Worm (Caenorhabditis elegans) whole organism, late embryonic: ENCODE results near the gene snt-5.

Experiments
- T23F11.4 ChIP-seq: fragments of 200-800 bp; sonication (Bioruptor generic); optimal IDR thresholded peaks from 2 replicates; lab custom pipeline; 2018; ENCODE audit warnings: mild to moderate bottlenecking, missing genetic modification characterization, missing compliant biosample characterization
- Y22D7AL.16 ChIP-seq: sonication (generic microtip); optimal IDR thresholded peaks from 2 replicates; lab custom pipeline; 2016; ENCODE audit warnings: missing genetic modification characterization, missing compliant biosample characterization
- ceh-14 ChIP-seq: sonication (generic microtip); optimal IDR thresholded peaks from 2 replicates; lab custom pipeline; 2016; ENCODE audit warnings: missing genotype, missing genetic modification characterization, missing compliant biosample characterization
- ceh-18 ChIP-seq: sonication (generic microtip); optimal IDR thresholded peaks from 2 replicates; lab custom pipeline; 2016; ENCODE audit warnings: missing genetic modification characterization, missing compliant biosample characterization
- ceh-24 ChIP-seq: sonication (generic microtip); optimal IDR thresholded peaks from 2 replicates; lab custom pipeline; 2016; ENCODE audit warnings: mild to moderate bottlenecking, missing genetic modification characterization, missing compliant biosample characterization
- ceh-31 ChIP-seq: sonication (generic microtip); optimal IDR thresholded peaks from 2 replicates; lab custom pipeline; 2016; ENCODE audit warnings: missing genetic modification characterization, missing compliant biosample characterization
- ceh-34 ChIP-seq: sonication (generic microtip); optimal IDR thresholded peaks from 2 replicates; lab custom pipeline; 2016; ENCODE audit warnings: mild to moderate bottlenecking, missing genetic modification characterization, missing compliant biosample characterization
- ceh-48 ChIP-seq: sonication (generic microtip); optimal IDR thresholded peaks from 2 replicates; lab custom pipeline; 2016; ENCODE audit warnings: missing genetic modification characterization, inconsistent platforms, missing compliant biosample characterization
- dmd-4 ChIP-seq: sonication (generic microtip); optimal IDR thresholded peaks from 2 replicates; lab custom pipeline; 2016; ENCODE audit warnings: borderline replicate concordance, missing genetic modification characterization, missing compliant biosample characterization
- dve-1 ChIP-seq: sonication (generic microtip); optimal IDR thresholded peaks from 2 replicates; lab custom pipeline; 2017; ENCODE audit warnings: antibody characterized with exemption, mild to moderate bottlenecking, missing genetic modification characterization, missing compliant biosample characterization
- eyg-1 ChIP-seq: sonication (generic microtip); optimal IDR thresholded peaks from 2 replicates; lab custom pipeline; 2016; ENCODE audit warnings: missing genotype, missing genetic modification characterization, missing compliant biosample characterization
- fax-1 ChIP-seq: sonication (generic microtip); optimal IDR thresholded peaks from 2 replicates; lab custom pipeline; 2016; ENCODE audit warnings: missing genotype, missing genetic modification characterization, missing compliant biosample characterization
- fkh-10 ChIP-seq: fragments of 150-350 bp; optimal IDR thresholded peaks from 2 replicates; lab custom pipeline; 2014; ENCODE audit warnings: missing biosample characterization, missing genetic modification reagents, missing genetic modification characterization
- fkh-6 ChIP-seq: sonication (generic microtip); optimal IDR thresholded peaks from 2 replicates; lab custom pipeline; 2016; ENCODE audit warnings: missing genetic modification characterization, missing compliant biosample characterization
- hlh-13 ChIP-seq: fragments of 200-800 bp; sonication (Bioruptor generic); optimal IDR thresholded peaks from 2 replicates; lab custom pipeline; 2018; ENCODE audit warnings: mild to moderate bottlenecking, missing genetic modification characterization, missing compliant biosample characterization
- hlh-15 ChIP-seq: sonication (generic microtip); optimal IDR thresholded peaks from 2 replicates; lab custom pipeline; 2016; ENCODE audit warnings: missing genetic modification characterization, missing compliant biosample characterization
- hlh-30 ChIP-seq: sonication (generic microtip); optimal IDR thresholded peaks from 2 replicates; lab custom pipeline; 2017; ENCODE audit warnings: antibody characterized with exemption, missing genetic modification characterization, missing compliant biosample characterization; ENCODE audit not compliant: insufficient read depth
- hlh-6 ChIP-seq: sonication (generic microtip); optimal IDR thresholded peaks from 2 replicates; lab custom pipeline; 2016; ENCODE audit warnings: missing genotype, missing genetic modification characterization, missing compliant biosample characterization
- lin-11 ChIP-seq: fragments of 200-800 bp; sonication (Bioruptor generic); optimal IDR thresholded peaks from 2 replicates; lab custom pipeline; 2018; ENCODE audit warnings: mild to moderate bottlenecking, missing genetic modification characterization, missing compliant biosample characterization
- madf-2 ChIP-seq: sonication (generic microtip); optimal IDR thresholded peaks from 2 replicates; lab custom pipeline; 2017; ENCODE audit warnings: missing genetic modification characterization, missing compliant biosample characterization
- nfya-1 ChIP-seq: sonication (generic microtip); optimal IDR thresholded peaks from 2 replicates; lab custom pipeline; 2017; ENCODE audit warnings: missing genetic modification characterization, mild to moderate bottlenecking, missing compliant biosample characterization, antibody characterized with exemption, moderate library complexity
- nhr-11 ChIP-seq: fragments of 150-350 bp; optimal IDR thresholded peaks from 2 replicates; lab custom pipeline; 2014; ENCODE audit warnings: missing biosample characterization, missing genetic modification characterization
- nhr-232 ChIP-seq: sonication (generic microtip); optimal IDR thresholded peaks from 2 replicates; lab custom pipeline; 2016; ENCODE audit warnings: missing genetic modification characterization, missing compliant biosample characterization
- npax-4 ChIP-seq: sonication (generic microtip); optimal IDR thresholded peaks from 2 replicates; lab custom pipeline; 2016; ENCODE audit warnings: missing genetic modification characterization, missing compliant biosample characterization
- odd-2 ChIP-seq: sonication (generic microtip); optimal IDR thresholded peaks from 2 replicates; lab custom pipeline; 2017; ENCODE audit warnings: antibody characterized with exemption, mild to moderate bottlenecking, missing genetic modification characterization, missing compliant biosample characterization
- pha-2 ChIP-seq: sonication (generic microtip); optimal IDR thresholded peaks from 2 replicates; lab custom pipeline; 2017; ENCODE audit warnings: mild to moderate bottlenecking, missing genetic modification characterization, missing compliant biosample characterization
- pha-4 ChIP-seq: fragments of 150-350 bp; optimal IDR thresholded peaks from 2 replicates; lab custom pipeline; 2018; ENCODE audit warnings: missing biosample characterization, missing genetic modification reagents, missing genetic modification characterization
- syd-9 ChIP-seq: sonication (generic microtip); optimal IDR thresholded peaks from 2 replicates; lab custom pipeline; 2016; ENCODE audit warnings: mild to moderate bottlenecking, missing genetic modification characterization, moderate library complexity, missing compliant biosample characterization
- tbx-2 ChIP-seq: sonication (generic microtip); optimal IDR thresholded peaks from 2 replicates; lab custom pipeline; 2016; ENCODE audit warnings: missing genetic modification characterization, missing compliant biosample characterization
- tbx-7 ChIP-seq: sonication (generic microtip); optimal IDR thresholded peaks from 2 replicates; lab custom pipeline; 2016; ENCODE audit warnings: missing genotype, missing genetic modification characterization, missing compliant biosample characterization
- ttx-3 ChIP-seq: sonication (generic microtip); optimal IDR thresholded peaks from 2 replicates; lab custom pipeline; 2016; ENCODE audit warnings: missing genetic modification reagents, missing genetic modification characterization, missing compliant biosample characterization
- unc-42 ChIP-seq: sonication (generic microtip); optimal IDR thresholded peaks from 2 replicates; lab custom pipeline; 2016; ENCODE audit warnings: missing genotype, missing genetic modification characterization, missing compliant biosample characterization
- zip-5 ChIP-seq: sonication (generic microtip); optimal IDR thresholded peaks from 2 replicates; lab custom pipeline; 2016; ENCODE audit warnings: missing genetic modification characterization, missing compliant biosample characterization
- ztf-16 ChIP-seq: sonication (generic microtip); optimal IDR thresholded peaks from 2 replicates; lab custom pipeline; 2017; ENCODE audit warnings: missing genetic modification characterization, missing compliant biosample characterization

The snt-5 gene

ce11 chrV:1366082-1366481 is 45.3 kb downstream of the snt-5 start:
- TF ChIP-seq ceh-48 (peak; percentile 57), hlh-30 (tag; lab: Kevin White, UChicago) (peak; percentile 31), fax-1 (tag; lab: Kevin White, UChicago) (no peak), pha-4 (tag; lab: Kevin White, UChicago) (no peak), lin-11 (tag; lab: Kevin White, UChicago) (no peak), zip-5 (tag; lab: Kevin White, UChicago) (no peak), ztf-16 (tag; lab: Kevin White, UChicago) (no peak), ceh-18 (tag; lab: Kevin White, UChicago) (no peak), ceh-14 (peak; percentile 41), fkh-10 (GFP tag; lab: Kevin White, UChicago) (no peak), unc-42 (tag; lab: Kevin White, UChicago) (peak; percentile 85), ttx-3 (tag; lab: Kevin White, UChicago) (no peak), ceh-31 (tag; lab: Kevin White, UChicago) (peak; percentile 60)

- TF ChIP-seq ceh-31 (tag; lab: Kevin White, UChicago) (no peak), unc-42 (tag; lab: Kevin White, UChicago) (peak; percentile 43), T23F11.4 (GFP tag; lab: Kevin White, UChicago) (no peak)
These were observed 47.0 kb downstream of the snt-5 start for ce11 chrV:1364346-1364745.

- TF ChIP-seq unc-42 (tag; lab: Kevin White, UChicago) = peak; percentile 60
- no peak for TF ChIP-seq hlh-15 (tag; lab: Kevin White, UChicago)
These were observed 49.3 kb downstream of the snt-5 start for ce11 chrV:1362027-1362426.

ce11 chrV:1358051-1358450 is 53.3 kb downstream of the snt-5 start, which contains the start of gene Y75B7AL.2:
Gene Y75B7AL.2, minus strand, starts transcription at chrV:1358151.
- TF ChIP-seq ceh-24 (no peak), tbx-7 (tag; lab: Kevin White, UChicago) (no peak), zip-5 (tag; lab: Kevin White, UChicago) (no peak), nhr-11 (no peak), odd-2 (no peak), tbx-2 (tag; lab: Kevin White, UChicago) (no peak), hlh-13 (no peak), dmd-4 (tag; lab: Kevin White, UChicago) (no peak), lin-11 (tag; lab: Kevin White, UChicago) (no peak), dve-1 (tag; lab: Kevin White, UChicago) (no peak), fax-1 (tag; lab: Kevin White, UChicago) (no peak), T23F11.4 (GFP tag; lab: Kevin White, UChicago) (no peak)

- TF ChIP-seq syd-9 (no peak), nfya-1 (tag; lab: Kevin White, UChicago) (no peak), hlh-6 (tag; lab: Kevin White, UChicago) (no peak), Y22D7AL.16 (tag; lab: Kevin White, UChicago) (no peak), ceh-34 (tag; lab: Kevin White, UChicago) (no peak), dve-1 (tag; lab: Kevin White, UChicago) (no peak), npax-4 (no peak), lin-11 (tag; lab: Kevin White, UChicago) (no peak), fax-1 (tag; lab: Kevin White, UChicago) (no peak), fkh-6 (tag; lab: Kevin White, UChicago) (no peak), ceh-24 (no peak), pha-2 (tag; lab: Kevin White, UChicago) (no peak), dmd-4 (tag; lab: Kevin White, UChicago) (no peak), T23F11.4 (GFP tag; lab: Kevin White, UChicago) (no peak), eyg-1 (tag; lab: Kevin White, UChicago) (no peak), madf-2 (tag; lab: Kevin White, UChicago) (no peak), nhr-232 (tag; lab: Kevin White, UChicago) (no peak)
These were observed 56.1 kb downstream of the snt-5 start for ce11 chrV:1355297-1355696.
